Fruit fly (Drosophila melanogaster) whole organism: ENCODE data around the gene RpS28b.

ENCODE experiments used
- CG8478 ChIP-seq: fragments of >200 bp; optimal IDR thresholded peaks from 2 replicates; lab custom pipeline; 2018; ENCODE audit warnings: inconsistent platforms
- Dll ChIP-seq: fragments of >200 bp; optimal IDR thresholded peaks from 2 replicates; lab custom pipeline; 2017
- EcR ChIP-seq, 2 experiments: fragments of >200 bp; optimal IDR thresholded peaks; 2 replicates each; lab custom pipeline; 2017; ENCODE audit warnings: missing biosample characterization in 2 of 2, missing genetic modification characterization in 2 of 2, missing genetic modification reagents in 2 of 2
- psq ChIP-seq: fragments of >200 bp; optimal IDR thresholded peaks from 2 replicates; lab custom pipeline; 2017
- usp ChIP-seq: fragments of >200 bp; optimal IDR thresholded peaks from 2 replicates; lab custom pipeline; 2017; ENCODE audit warnings: missing biosample characterization, missing genetic modification characterization, mixed read lengths

DNA sequence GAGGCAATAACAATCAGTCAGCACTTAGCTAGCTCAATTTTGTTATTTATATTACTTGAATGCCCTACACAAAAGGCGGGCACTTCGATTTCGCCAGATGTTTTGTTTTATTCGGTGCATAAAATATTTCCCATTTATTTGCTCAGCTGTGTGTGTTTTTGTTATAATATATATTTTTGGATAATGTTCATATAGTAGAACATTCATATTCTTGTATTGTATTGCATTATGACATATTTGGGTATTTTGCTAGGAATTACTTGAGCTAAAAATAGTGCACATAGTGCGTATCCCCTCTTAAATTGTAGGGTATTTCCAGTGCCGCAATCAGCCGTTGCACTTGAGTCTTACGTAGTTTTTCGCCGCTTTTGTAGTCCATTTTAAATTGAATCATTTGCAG is 35.5 kb downstream of the RpS28b start:
- no peak for TF ChIP-seq psq (lab: Kevin White, UChicago)
- TF ChIP-seq usp (GFP tag; lab: Kevin White, UChicago) = no peak
- TF ChIP-seq EcR (GFP tag; optimal IDR thresholded peaks at IDR 0.05; lab: Kevin White, UChicago) = no peak
- TF ChIP-seq Dll = no peak
- no peak for TF ChIP-seq CG8478 (lab: Kevin White, UChicago)
